Fruit fly (Drosophila melanogaster): ENCODE data around the gene Atac2.
A peak's percentile ranks its signal among the peaks of the same experiment; 100 is the strongest.

The Atac2 gene

DNA sequence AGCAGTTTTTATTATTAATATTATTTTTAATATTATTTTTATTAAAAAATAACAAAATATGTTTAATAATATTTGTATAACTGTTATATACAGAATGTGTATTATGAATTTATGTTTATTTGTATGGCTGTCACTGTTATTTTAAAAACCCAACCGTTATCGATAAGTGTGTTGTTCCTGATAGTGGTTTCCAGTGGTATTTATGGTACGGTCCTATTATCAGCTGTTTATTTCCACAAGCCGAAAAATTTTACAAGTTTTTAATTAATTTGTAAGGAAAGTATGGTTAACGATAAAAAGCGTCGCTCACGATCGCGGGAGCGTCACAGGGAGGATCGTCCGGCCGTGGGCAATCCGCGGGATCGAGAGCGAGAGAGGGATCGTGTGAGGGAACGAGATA, 5.4 kb downstream of the Atac2 start, which contains the start of gene CG10333:
CG10333 (plus strand) TSS at position 191 of the 400 bp plus-strand sequence.
- TF ChIP-seq cic (GFP tag; optimal IDR thresholded peaks at IDR 0.05) = no peak
- no peak for TF ChIP-seq Hr96 (GFP tag; optimal IDR thresholded peaks at IDR 0.05)
- no peak for TF ChIP-seq Crg-1 (GFP tag; optimal IDR thresholded peaks at IDR 0.05)
- peak; percentile 11 for TF ChIP-seq bab1 (GFP tag; optimal IDR thresholded peaks at IDR 0.05)
- TF ChIP-seq CG33017 (tag; optimal IDR thresholded peaks at IDR 0.05) = no peak
- no peak for TF ChIP-seq CG7045 (GFP tag; optimal IDR thresholded peaks at IDR 0.05)
- no peak for TF ChIP-seq CG11617 (GFP tag; optimal IDR thresholded peaks at IDR 0.05)
- no peak for TF ChIP-seq ovo (GFP tag; optimal IDR thresholded peaks at IDR 0.05)
- TF ChIP-seq Clk (GFP tag; optimal IDR thresholded peaks at IDR 0.05) = no peak

DNA sequence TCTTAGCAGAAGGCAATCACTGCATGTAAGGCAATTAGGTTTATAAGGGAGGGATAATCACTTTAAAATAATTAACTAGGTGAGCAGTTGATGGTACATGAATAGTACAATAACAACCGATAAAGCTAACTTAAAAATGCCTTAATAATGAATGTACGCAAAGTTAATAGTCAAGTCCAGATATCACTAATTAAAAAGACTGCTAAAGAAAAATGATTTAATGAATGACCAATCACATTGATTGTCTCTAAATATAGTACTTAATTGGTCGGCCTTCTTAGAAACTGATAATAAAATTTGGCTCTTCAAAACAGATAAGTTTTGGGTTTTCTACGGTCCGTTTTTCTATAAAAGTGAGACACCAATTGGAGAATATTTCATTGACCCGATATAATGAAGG, 6.5 kb downstream of the Atac2 start, which contains the start of gene CG31789:
CG31789 (plus strand) TSS at position 380 of the 400 bp plus-strand sequence.
- no peak for TF ChIP-seq Hr96 (GFP tag; optimal IDR thresholded peaks at IDR 0.05)
- TF ChIP-seq CG7045 (GFP tag; optimal IDR thresholded peaks at IDR 0.05) = no peak
- no peak for TF ChIP-seq bab1 (GFP tag; optimal IDR thresholded peaks at IDR 0.05)
- no peak for TF ChIP-seq CG12768 (GFP tag; optimal IDR thresholded peaks at IDR 0.05)
- TF ChIP-seq ovo (GFP tag; optimal IDR thresholded peaks at IDR 0.05) = no peak

DNA sequence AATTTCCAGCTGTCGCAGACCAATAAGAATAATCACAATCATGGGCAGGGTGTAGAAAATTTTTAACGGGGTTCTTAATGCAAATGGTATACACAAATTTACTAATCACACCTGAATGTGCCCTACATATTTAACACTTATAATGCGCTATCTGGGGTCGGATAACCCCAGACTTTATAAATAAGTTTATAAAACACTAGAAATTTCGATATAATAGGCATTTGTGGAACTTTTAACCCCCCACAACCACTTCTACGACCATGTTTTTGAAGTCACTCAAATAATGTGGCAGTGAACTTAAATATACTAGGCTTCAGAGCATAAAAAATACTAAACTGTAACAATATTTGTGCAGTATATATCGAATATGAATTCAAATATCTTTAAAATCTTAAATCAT, 7.1 kb downstream of the Atac2 start, which contains the start of gene CG10413:
CG10413 (minus strand) TSS at position 264 of the 400 bp plus-strand sequence.
- TF ChIP-seq CG7045 (GFP tag; optimal IDR thresholded peaks at IDR 0.05) = peak; percentile 98
- TF ChIP-seq Crg-1 (GFP tag; optimal IDR thresholded peaks at IDR 0.05) = peak; percentile 98
- peak; percentile 98 for TF ChIP-seq CG7101 (tag; optimal IDR thresholded peaks at IDR 0.05)
- TF ChIP-seq Mnt (GFP tag; optimal IDR thresholded peaks at IDR 0.05) = peak; percentile 96
- TF ChIP-seq CG14711 (tag; optimal IDR thresholded peaks at IDR 0.05) = peak; percentile 95
- peak; percentile 88 for TF ChIP-seq cic (GFP tag; optimal IDR thresholded peaks at IDR 0.05)
- no peak for TF ChIP-seq kay (GFP tag; ENCODE audit: borderline replicate concordance)
- TF ChIP-seq CG12768 (GFP tag; optimal IDR thresholded peaks at IDR 0.05) = peak; percentile 98
- TF ChIP-seq CG11617 (GFP tag; optimal IDR thresholded peaks at IDR 0.05) = peak; percentile 98
- no peak for TF ChIP-seq cnc (optimal IDR thresholded peaks at IDR 0.05)
- peak; percentile 98 for TF ChIP-seq Hr96 (GFP tag; optimal IDR thresholded peaks at IDR 0.05)
- TF ChIP-seq Clk (GFP tag; optimal IDR thresholded peaks at IDR 0.05) = peak; percentile 95
- TF ChIP-seq toe (GFP tag; optimal IDR thresholded peaks at IDR 0.05) = peak; percentile 99
- TF ChIP-seq pad (GFP tag; optimal IDR thresholded peaks at IDR 0.05) = peak; percentile 90
- peak; percentile 99 for TF ChIP-seq CG5204 (GFP tag; optimal IDR thresholded peaks at IDR 0.05)
- TF ChIP-seq ovo (GFP tag; optimal IDR thresholded peaks at IDR 0.05) = peak; percentile 96
- peak; percentile 99 for TF ChIP-seq bab1 (GFP tag; optimal IDR thresholded peaks at IDR 0.05)
- TF ChIP-seq CG1620 (GFP tag; optimal IDR thresholded peaks at IDR 0.05) = peak; percentile 99
- peak; percentile 98 for TF ChIP-seq CG33017 (tag; optimal IDR thresholded peaks at IDR 0.05)
- peak; percentile 88 for TF ChIP-seq tj (GFP tag; optimal IDR thresholded peaks at IDR 0.05)

DNA sequence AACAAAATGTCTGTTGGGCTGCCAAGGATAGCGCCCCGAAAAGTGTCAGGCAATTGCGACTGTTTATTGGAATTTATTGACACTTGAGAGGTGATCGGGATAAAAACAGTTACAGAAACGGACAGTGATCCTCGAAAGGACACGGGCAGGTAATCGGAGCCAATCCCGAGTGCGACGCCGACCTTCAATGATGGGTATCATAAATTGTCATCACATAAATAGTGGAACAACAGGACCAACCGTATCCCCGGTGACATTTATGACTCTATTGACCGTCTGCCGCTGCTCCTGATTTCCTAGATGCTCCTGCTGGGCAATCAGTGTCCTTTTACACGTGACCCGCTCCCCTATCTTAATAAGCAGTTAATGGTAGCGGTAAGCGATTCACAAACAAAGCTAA, 12.9 kb downstream of the Atac2 start:
- TF ChIP-seq CG7101 (tag; optimal IDR thresholded peaks at IDR 0.05) = no peak
- no peak for TF ChIP-seq toe (GFP tag; optimal IDR thresholded peaks at IDR 0.05)
- no peak for TF ChIP-seq ovo (GFP tag; optimal IDR thresholded peaks at IDR 0.05)
- no peak for TF ChIP-seq cic (GFP tag; optimal IDR thresholded peaks at IDR 0.05)
- TF ChIP-seq tj (GFP tag; optimal IDR thresholded peaks at IDR 0.05) = no peak
- no peak for TF ChIP-seq CG11617 (GFP tag; optimal IDR thresholded peaks at IDR 0.05)
- no peak for TF ChIP-seq cnc (optimal IDR thresholded peaks at IDR 0.05)
- TF ChIP-seq Clk (GFP tag; optimal IDR thresholded peaks at IDR 0.05) = no peak
- TF ChIP-seq CG33017 (tag; optimal IDR thresholded peaks at IDR 0.05) = no peak
- no peak for TF ChIP-seq Hr96 (GFP tag; optimal IDR thresholded peaks at IDR 0.05)
- TF ChIP-seq Crg-1 (GFP tag; optimal IDR thresholded peaks at IDR 0.05) = no peak
- no peak for TF ChIP-seq bab1 (GFP tag; optimal IDR thresholded peaks at IDR 0.05)
- TF ChIP-seq Mnt (GFP tag; optimal IDR thresholded peaks at IDR 0.05) = no peak
- TF ChIP-seq CG14711 (tag; optimal IDR thresholded peaks at IDR 0.05) = no peak
- no peak for TF ChIP-seq CG12768 (GFP tag; optimal IDR thresholded peaks at IDR 0.05)
- TF ChIP-seq CG7045 (GFP tag; optimal IDR thresholded peaks at IDR 0.05) = no peak

DNA sequence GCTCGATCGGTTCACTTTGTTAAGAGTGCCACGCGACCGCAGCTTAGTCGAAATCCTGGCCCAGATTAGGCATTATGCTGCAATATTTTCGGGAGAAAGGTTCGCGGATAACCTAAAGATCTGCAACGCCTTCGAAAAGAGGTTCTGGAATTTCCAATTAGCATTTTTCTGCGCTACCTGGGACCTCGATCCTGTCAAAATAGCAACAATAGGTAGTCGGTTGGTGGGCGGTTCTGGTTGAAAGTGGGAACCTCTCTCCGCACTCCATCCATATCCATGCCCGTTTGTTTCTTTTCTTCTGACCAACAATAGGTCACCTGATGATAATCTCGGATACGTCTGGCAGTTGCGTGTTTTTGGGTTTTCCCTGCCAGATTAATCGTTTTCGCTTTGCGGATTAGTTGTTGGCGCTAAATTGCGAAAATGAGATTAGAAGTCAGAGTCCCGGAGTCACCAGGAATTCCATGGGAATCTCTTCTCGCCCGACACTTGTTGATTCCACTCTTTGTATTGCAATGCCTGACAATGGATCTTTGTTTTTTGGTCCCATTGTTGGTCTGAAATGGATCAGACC, 13.8 kb downstream of the Atac2 start:
- TF ChIP-seq CG11617 (GFP tag; optimal IDR thresholded peaks at IDR 0.05) (no peak), tj (GFP tag; optimal IDR thresholded peaks at IDR 0.05) (no peak), Mnt (GFP tag; optimal IDR thresholded peaks at IDR 0.05) (no peak), toe (GFP tag; optimal IDR thresholded peaks at IDR 0.05) (no peak), Clk (GFP tag; optimal IDR thresholded peaks at IDR 0.05) (no peak), pad (GFP tag; optimal IDR thresholded peaks at IDR 0.05) (no peak), CG33017 (tag; optimal IDR thresholded peaks at IDR 0.05) (no peak), CG14711 (tag; optimal IDR thresholded peaks at IDR 0.05) (no peak), CG12768 (GFP tag; optimal IDR thresholded peaks at IDR 0.05) (no peak), Hr96 (GFP tag; optimal IDR thresholded peaks at IDR 0.05) (no peak), ovo (GFP tag; optimal IDR thresholded peaks at IDR 0.05) (no peak), cnc (optimal IDR thresholded peaks at IDR 0.05) (no peak), kay (GFP tag; ENCODE audit: borderline replicate concordance) (no peak), CG7045 (GFP tag; optimal IDR thresholded peaks at IDR 0.05) (no peak), Crg-1 (GFP tag; optimal IDR thresholded peaks at IDR 0.05) (no peak)

DNA sequence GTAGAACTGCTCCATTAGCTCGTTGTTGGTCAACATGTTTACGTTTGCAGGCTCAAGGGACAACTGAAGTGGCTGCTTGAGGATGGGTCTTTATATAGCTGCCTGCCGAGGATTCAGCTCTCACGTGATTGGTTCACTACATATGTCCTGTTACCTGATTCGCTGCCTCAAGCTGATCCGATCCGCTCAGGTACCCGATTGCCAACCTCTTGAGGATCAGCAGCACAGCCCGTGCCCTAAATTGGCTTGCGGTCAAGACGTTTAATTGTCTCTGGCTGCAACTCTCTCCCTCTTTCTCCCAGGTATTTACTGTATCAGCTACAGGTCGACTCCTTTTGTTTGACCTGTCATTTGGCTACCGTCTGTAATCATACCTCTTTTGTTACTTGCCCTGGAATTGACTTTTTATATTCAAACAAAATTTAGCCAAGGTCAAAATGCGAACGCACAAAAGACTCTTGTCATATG, 15.1 kb downstream of the Atac2 start, which contains the start of gene amos:
amos (minus strand) TSS at position 51 of the 468 bp plus-strand sequence.
- no peak for TF ChIP-seq kay (GFP tag; ENCODE audit: borderline replicate concordance)
- TF ChIP-seq Mnt (GFP tag; optimal IDR thresholded peaks at IDR 0.05) = no peak
- TF ChIP-seq CG33017 (tag; optimal IDR thresholded peaks at IDR 0.05) = no peak
- no peak for TF ChIP-seq CG1620 (GFP tag; optimal IDR thresholded peaks at IDR 0.05)
- no peak for TF ChIP-seq CG7045 (GFP tag; optimal IDR thresholded peaks at IDR 0.05)
- no peak for TF ChIP-seq ovo (GFP tag; optimal IDR thresholded peaks at IDR 0.05)
- no peak for TF ChIP-seq CG11617 (GFP tag; optimal IDR thresholded peaks at IDR 0.05)
- TF ChIP-seq Clk (GFP tag; optimal IDR thresholded peaks at IDR 0.05) = no peak
- no peak for TF ChIP-seq Hr96 (GFP tag; optimal IDR thresholded peaks at IDR 0.05)
- no peak for TF ChIP-seq CG12768 (GFP tag; optimal IDR thresholded peaks at IDR 0.05)
- no peak for TF ChIP-seq tj (GFP tag; optimal IDR thresholded peaks at IDR 0.05)
- no peak for TF ChIP-seq cnc (optimal IDR thresholded peaks at IDR 0.05)
- TF ChIP-seq bab1 (GFP tag; optimal IDR thresholded peaks at IDR 0.05) = no peak
- no peak for TF ChIP-seq Crg-1 (GFP tag; optimal IDR thresholded peaks at IDR 0.05)
- TF ChIP-seq CG5204 (GFP tag; optimal IDR thresholded peaks at IDR 0.05) = no peak
- TF ChIP-seq CG14711 (tag; optimal IDR thresholded peaks at IDR 0.05) = no peak
